Worm (Caenorhabditis elegans) whole organism, midembryonic: ENCODE data around the gene nstp-5.

Experiments
- T22C8.4 ChIP-seq: fragments of 200-800 bp; sonication (Bioruptor generic); IDR thresholded peaks from 2 replicates; pipeline ENCODE4 v1.3.6; 2022; ENCODE audit warnings: missing genetic modification characterization, missing compliant biosample characterization
- ztf-29 ChIP-seq: fragments of 200-800 bp; sonication (Bioruptor generic); IDR thresholded peaks from 2 replicates; pipeline ENCODE4 v1.3.6; 2022; ENCODE audit warnings: missing genetic modification reagents, missing genetic modification characterization, missing compliant biosample characterization

- TF ChIP-seq T22C8.4 (GFP tag; lab: Robert Waterston, UW) = no peak
- TF ChIP-seq ztf-29 (GFP tag; lab: Robert Waterston, UW) = no peak
Observed at ce11 chrIV:12816636-12817035, 38.7 kb upstream of the nstp-5 start.
